In the genomic region with DNA sequence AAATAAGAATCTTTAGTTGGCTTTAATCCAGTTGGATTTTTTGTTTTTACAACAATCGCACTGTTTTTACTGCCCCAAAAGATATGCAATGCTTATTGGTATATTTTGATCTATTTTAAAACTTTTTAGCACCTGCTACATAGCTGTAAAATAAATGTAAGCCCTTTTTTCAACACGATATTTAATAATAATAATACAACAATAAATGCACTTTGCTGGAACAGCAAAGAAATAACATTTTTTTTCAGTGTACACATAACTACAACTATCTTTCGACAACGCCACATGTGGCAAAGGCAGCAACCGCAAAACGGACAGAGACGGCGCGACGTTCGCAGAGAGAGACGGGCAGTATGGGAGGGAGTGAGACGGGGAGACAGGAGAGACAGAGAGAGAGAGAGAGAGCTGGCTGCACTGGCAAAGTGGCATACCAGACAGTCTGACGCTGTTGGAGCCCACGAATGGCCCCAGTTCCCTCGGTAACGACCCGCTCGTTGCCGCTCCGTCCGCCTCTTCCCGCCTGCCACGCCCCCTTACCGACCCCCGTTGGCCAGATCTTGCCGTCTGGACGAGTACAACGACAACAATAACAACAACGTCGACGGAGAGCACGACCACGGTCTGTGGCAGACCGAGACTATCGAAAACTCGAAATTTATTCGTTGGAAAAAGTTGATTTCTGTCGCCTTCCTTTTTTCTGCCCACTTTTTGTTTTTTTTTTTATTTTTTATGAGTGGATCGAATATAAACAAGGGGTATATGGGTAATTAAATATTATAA, we compare ENCODE assay signal across 3 fruit fly cellular contexts.
TF ChIP-seq lines count a peak whose summit lies in the region.

No protein-coding gene starts in this region.

TF ChIP-seq in whole organism, embryonic, 481 proteins besides CTCF, POLR2A, EP300 and RAD21 (continued from another document and continues in another):
- peak in 1 of 2 experiments; percentile 17 for TF ChIP-seq Trl (optimal IDR thresholded peaks at IDR 0.05; lab: Kevin White, UChicago)
- no peak for TF ChIP-seq Trl (GFP tag; optimal IDR thresholded peaks at IDR 0.05; lab: Kevin White, UChicago)
- 0 out of 2 replicates have a peak, but pooled peaks have one; percentile 30 for TF ChIP-seq CG32532 (GFP tag; IDR thresholded peaks at IDR 0.05; lab: Robert Waterston, UW)
- TF ChIP-seq unpg (GFP tag; optimal IDR thresholded peaks at IDR 0.05; lab: Kevin White, UChicago), result peak; percentile 19
- TF ChIP-seq CG7839 (tag; optimal IDR thresholded peaks at IDR 0.05; lab: Kevin White, UChicago), result peak; percentile 17
- peak; percentile 15 for TF ChIP-seq Blimp-1 (GFP tag; optimal IDR thresholded peaks at IDR 0.05; lab: Kevin White, UChicago)
- TF ChIP-seq bcd (GFP tag; optimal IDR thresholded peaks at IDR 0.05; lab: Kevin White, UChicago), result no peak
- TF ChIP-seq MBD-R2 (GFP tag; IDR thresholded peaks at IDR 0.05; lab: Robert Waterston, UW), result 0 out of 2 replicates have a peak, but pooled peaks have one; percentile 6
- no peak for TF ChIP-seq Med (GFP tag; lab: Kevin White, UChicago)
- TF ChIP-seq Deaf1 (tag; optimal IDR thresholded peaks at IDR 0.05; lab: Kevin White, UChicago), result peak; percentile 10
- TF ChIP-seq CG7556 (GFP tag; optimal IDR thresholded peaks at IDR 0.05; lab: Kevin White, UChicago), result peak; percentile 56
- TF ChIP-seq gem (tag; optimal IDR thresholded peaks at IDR 0.05; lab: Kevin White, UChicago), result peak; percentile 60
- peak in 1 of 2 experiments; percentile 20 for TF ChIP-seq Hr51 (GFP tag; optimal IDR thresholded peaks at IDR 0.05; lab: Kevin White, UChicago)
- TF ChIP-seq phol (tag; optimal IDR thresholded peaks at IDR 0.05; lab: Kevin White, UChicago), result peak; percentile 46
- TF ChIP-seq sens (GFP tag; lab: Kevin White, UChicago), result peak; percentile 43
- TF ChIP-seq CG42726 (GFP tag; IDR thresholded peaks at IDR 0.05; lab: Robert Waterston, UW; ENCODE audit: partially characterized antibody), result no peak
- TF ChIP-seq Hr3 (GFP tag; optimal IDR thresholded peaks at IDR 0.05; lab: Kevin White, UChicago), result peak; percentile 12
- no peak for TF ChIP-seq hb (GFP tag; IDR thresholded peaks at IDR 0.05; lab: Robert Waterston, UW; ENCODE audit: partially characterized antibody)
- no peak for TF ChIP-seq NC2β (GFP tag; optimal IDR thresholded peaks at IDR 0.05; lab: Kevin White, UChicago)
- peak; percentile 82 for TF ChIP-seq CG10321 (GFP tag; IDR thresholded peaks at IDR 0.05; lab: Robert Waterston, UW)
- peak; percentile 48 for TF ChIP-seq Oli (tag; optimal IDR thresholded peaks at IDR 0.05; lab: Kevin White, UChicago)
- peak; percentile 34 for TF ChIP-seq CG30403 (GFP tag; optimal IDR thresholded peaks at IDR 0.05; lab: Kevin White, UChicago)
- TF ChIP-seq Sox102F (GFP tag; optimal IDR thresholded peaks at IDR 0.05; lab: Kevin White, UChicago), result peak; percentile 36
- peak; percentile 24 for TF ChIP-seq CG8388 (GFP tag; optimal IDR thresholded peaks at IDR 0.05; lab: Kevin White, UChicago)
- no peak for TF ChIP-seq sens-2 (GFP tag; IDR thresholded peaks at IDR 0.05; lab: Robert Waterston, UW)
- no peak for TF ChIP-seq HLHmδ (GFP tag; optimal IDR thresholded peaks at IDR 0.05; lab: Kevin White, UChicago)
- TF ChIP-seq CG4424 (GFP tag; optimal IDR thresholded peaks at IDR 0.05; lab: Kevin White, UChicago), result peak; percentile 20
- 0 out of 2 replicates have a peak, but pooled peaks have one; percentile 26 for TF ChIP-seq Nf-YA (GFP tag; IDR thresholded peaks at IDR 0.05; lab: Robert Waterston, UW)
- peak; percentile 2 for TF ChIP-seq run (tag; optimal IDR thresholded peaks at IDR 0.05; lab: Kevin White, UChicago)
- 0 out of 2 replicates have a peak, but pooled peaks have one; percentile 27 for TF ChIP-seq ato (GFP tag; IDR thresholded peaks at IDR 0.05; lab: Robert Waterston, UW; ENCODE audit: partially characterized antibody)
- peak; percentile 34 for TF ChIP-seq CG14710 (tag; optimal IDR thresholded peaks at IDR 0.05; lab: Kevin White, UChicago)
- TF ChIP-seq eve (GFP tag; optimal IDR thresholded peaks at IDR 0.05; lab: Kevin White, UChicago), result no peak
- peak; percentile 10; the same call in 1 of the 3 replicates for TF ChIP-seq CG14050 (GFP tag; IDR thresholded peaks at IDR 0.05; lab: Robert Waterston, UW)
- TF ChIP-seq CG7357 (GFP tag; IDR thresholded peaks at IDR 0.05; lab: Robert Waterston, UW), result 0 out of 3 replicates have a peak, but pooled peaks have one; percentile 35
- peak; percentile 23 for TF ChIP-seq sd (tag; optimal IDR thresholded peaks at IDR 0.05; lab: Kevin White, UChicago)
- no peak for TF ChIP-seq fd3F (GFP tag; optimal IDR thresholded peaks at IDR 0.05; lab: Kevin White, UChicago)
- TF ChIP-seq CG8290 (GFP tag; optimal IDR thresholded peaks at IDR 0.05; lab: Kevin White, UChicago), result no peak
- TF ChIP-seq CG8290 (tag; optimal IDR thresholded peaks at IDR 0.05; lab: Kevin White, UChicago), result peak in 1 of 2 experiments; percentile 40
- TF ChIP-seq shn (GFP tag; optimal IDR thresholded peaks at IDR 0.05; lab: Kevin White, UChicago), result peak; percentile 12

TF ChIP-seq in whole organism, prepupa, 60 proteins besides CTCF, POLR2A, EP300 and RAD21 (continued from another document):
- peak; percentile 86 for TF ChIP-seq Hr4 (GFP tag; optimal IDR thresholded peaks at IDR 0.05; lab: Kevin White, UChicago)
- peak; percentile 83 for TF ChIP-seq dac (GFP tag; optimal IDR thresholded peaks at IDR 0.05; lab: Kevin White, UChicago)
- peak; percentile 78 for TF ChIP-seq pdm3 (GFP tag; optimal IDR thresholded peaks at IDR 0.05; lab: Kevin White, UChicago)
- TF ChIP-seq CG6854 (GFP tag; optimal IDR thresholded peaks at IDR 0.05; lab: Kevin White, UChicago), result peak; percentile 17
- TF ChIP-seq vri (GFP tag; optimal IDR thresholded peaks at IDR 0.05; lab: Kevin White, UChicago), result peak; percentile 13
- TF ChIP-seq Smox (GFP tag; optimal IDR thresholded peaks at IDR 0.05; lab: Kevin White, UChicago), result peak; percentile 55
- TF ChIP-seq CG16779 (tag; optimal IDR thresholded peaks at IDR 0.05; lab: Kevin White, UChicago), result peak; percentile 51
- peak; percentile 90 for TF ChIP-seq CG4318 (GFP tag; optimal IDR thresholded peaks at IDR 0.05; lab: Kevin White, UChicago)
- TF ChIP-seq svp (GFP tag; lab: Kevin White, UChicago), result peak; percentile 70
- peak; percentile 55 for TF ChIP-seq Hr39 (GFP tag; optimal IDR thresholded peaks at IDR 0.05; lab: Kevin White, UChicago)
- TF ChIP-seq CG1621 (tag; optimal IDR thresholded peaks at IDR 0.05; lab: Kevin White, UChicago), result peak; percentile 47
- no peak for TF ChIP-seq Hr38 (GFP tag; optimal IDR thresholded peaks at IDR 0.05; lab: Kevin White, UChicago)
- peak; percentile 55 for TF ChIP-seq Lpt (GFP tag; optimal IDR thresholded peaks at IDR 0.05; lab: Kevin White, UChicago)
- peak; percentile 64 for TF ChIP-seq CG6808 (GFP tag; optimal IDR thresholded peaks at IDR 0.05; lab: Kevin White, UChicago)
- peak; percentile 49; the same call in 1 of the 2 replicates for TF ChIP-seq Gug (GFP tag; IDR thresholded peaks at IDR 0.05; lab: Robert Waterston, UW)
- peak; percentile 53 to 55 for TF ChIP-seq ss (GFP tag; optimal IDR thresholded peaks at IDR 0.05; lab: Kevin White, UChicago)
- TF ChIP-seq achi (GFP tag; optimal IDR thresholded peaks at IDR 0.05; lab: Kevin White, UChicago), result peak; percentile 81
- TF ChIP-seq CG3032 (tag; optimal IDR thresholded peaks at IDR 0.05; lab: Kevin White, UChicago), result peak; percentile 78
- TF ChIP-seq CG8119 (GFP tag; IDR thresholded peaks at IDR 0.05; lab: Robert Waterston, UW), result peak; percentile 73
- peak; percentile 53 for TF ChIP-seq Sox102F (GFP tag; optimal IDR thresholded peaks at IDR 0.05; lab: Kevin White, UChicago)
- no peak for TF ChIP-seq CG9139 (GFP tag; optimal IDR thresholded peaks at IDR 0.05; lab: Kevin White, UChicago)
- TF ChIP-seq OdsH (GFP tag; optimal IDR thresholded peaks at IDR 0.05; lab: Kevin White, UChicago), result peak; percentile 87
- peak; percentile 71 for TF ChIP-seq lz (GFP tag; optimal IDR thresholded peaks at IDR 0.05; lab: Kevin White, UChicago)
- TF ChIP-seq Eip93F (GFP tag; optimal IDR thresholded peaks at IDR 0.05; lab: Kevin White, UChicago), result no peak
- TF ChIP-seq CG31627 (GFP tag; optimal IDR thresholded peaks at IDR 0.05; lab: Kevin White, UChicago), result peak; percentile 53
- peak; percentile 84 for TF ChIP-seq Eip78C (GFP tag; lab: Kevin White, UChicago)
- peak; percentile 84 for TF ChIP-seq CG10631 (GFP tag; optimal IDR thresholded peaks at IDR 0.05; lab: Kevin White, UChicago)
- peak; percentile 53 for TF ChIP-seq CG8319 (GFP tag; optimal IDR thresholded peaks at IDR 0.05; lab: Kevin White, UChicago)
- peak; percentile 39 for TF ChIP-seq Ets21C (GFP tag; optimal IDR thresholded peaks at IDR 0.05; lab: Kevin White, UChicago)
- peak; percentile 55; the same call in 2 of the 3 replicates for TF ChIP-seq eg (GFP tag; IDR thresholded peaks at IDR 0.05; lab: Robert Waterston, UW)
- peak; percentile 79 for TF ChIP-seq CG34406 (GFP tag; optimal IDR thresholded peaks at IDR 0.05; lab: Kevin White, UChicago)
- peak; percentile 41 for TF ChIP-seq CG3919 (GFP tag; optimal IDR thresholded peaks at IDR 0.05; lab: Kevin White, UChicago)
- TF ChIP-seq Met (GFP tag; optimal IDR thresholded peaks at IDR 0.05; lab: Kevin White, UChicago), result peak; percentile 78
- TF ChIP-seq Blimp-1 (GFP tag; optimal IDR thresholded peaks at IDR 0.05; lab: Kevin White, UChicago), result no peak
- TF ChIP-seq CG11762 (GFP tag; optimal IDR thresholded peaks at IDR 0.05; lab: Kevin White, UChicago; ENCODE audit: insufficient read depth), result peak; percentile 32
- peak; percentile 71 for TF ChIP-seq esn (GFP tag; optimal IDR thresholded peaks at IDR 0.05; lab: Kevin White, UChicago)
- peak; percentile 74 for TF ChIP-seq CG6163 (GFP tag; IDR thresholded peaks at IDR 0.05; lab: Robert Waterston, UW)
- TF ChIP-seq spab (GFP tag; optimal IDR thresholded peaks at IDR 0.05; lab: Kevin White, UChicago), result peak; percentile 75
- TF ChIP-seq net (GFP tag; optimal IDR thresholded peaks at IDR 0.05; lab: Kevin White, UChicago), result peak; percentile 86
- peak; percentile 79 for TF ChIP-seq fd59A (GFP tag; optimal IDR thresholded peaks at IDR 0.05; lab: Kevin White, UChicago)

TF ChIP-seq in whole organism, wandering third instar larva, 38 proteins besides CTCF, POLR2A, EP300 and RAD21 (continued from another document):
- TF ChIP-seq Hnf4 (GFP tag; optimal IDR thresholded peaks at IDR 0.05; lab: Kevin White, UChicago) (no peak), Jra (GFP tag; optimal IDR thresholded peaks at IDR 0.05; lab: Kevin White, UChicago) (no peak), dl (GFP tag; optimal IDR thresholded peaks at IDR 0.05; lab: Kevin White, UChicago; ENCODE audit: insufficient read depth in 1 of 2, partially characterized antibody in 2 of 2) (peak in 1 of 2 experiments; percentile 47), CG32264 (GFP tag; optimal IDR thresholded peaks at IDR 0.05; lab: Kevin White, UChicago) (no peak), dmrt93B (GFP tag; optimal IDR thresholded peaks at IDR 0.05; lab: Kevin White, UChicago) (peak; percentile 27), foxo (GFP tag; optimal IDR thresholded peaks at IDR 0.05; lab: Kevin White, UChicago) (peak in 1 of 2 experiments; percentile 68), Vsx2 (GFP tag; optimal IDR thresholded peaks at IDR 0.05; lab: Kevin White, UChicago; ENCODE audit: partially characterized antibody) (peak; percentile 45), GATAd (GFP tag; optimal IDR thresholded peaks at IDR 0.05; lab: Kevin White, UChicago) (no peak), woc (GFP tag; optimal IDR thresholded peaks at IDR 0.05; lab: Kevin White, UChicago) (peak; percentile 31), Dfd (GFP tag; optimal IDR thresholded peaks at IDR 0.05; lab: Kevin White, UChicago) (no peak), sv (GFP tag; optimal IDR thresholded peaks at IDR 0.05; lab: Kevin White, UChicago) (no peak), CrebA (GFP tag; optimal IDR thresholded peaks at IDR 0.05; lab: Kevin White, UChicago; ENCODE audit: borderline replicate concordance) (no peak)
